Fruit fly (Drosophila melanogaster) whole organism, embryonic: ENCODE results near the gene Gr64f.

Experiments used
- Ada2b ChIP-seq: fragments of 200-800 bp; sonication (Bioruptor generic); IDR thresholded peaks from 2 replicates; pipeline ENCODE4 v1.3.6; 2022; ENCODE audit warnings: missing biosample characterization, missing genetic modification characterization
- Blimp-1 ChIP-seq: fragments of 200-800 bp; sonication (Bioruptor generic); optimal IDR thresholded peaks from 3 replicates; lab custom pipeline; 2018; ENCODE audit warnings: missing biosample characterization, missing genetic modification characterization, mild to moderate bottlenecking, moderate library complexity, missing genetic modification reagents
- CG10654 ChIP-seq: fragments of 200-800 bp; sonication (Bioruptor generic); optimal IDR thresholded peaks from 2 replicates; lab custom pipeline; 2016; ENCODE audit warnings: missing biosample characterization, missing genetic modification characterization
- CG10959 ChIP-seq: fragments of 200-800 bp; sonication (Bioruptor generic); IDR thresholded peaks from 2 replicates; pipeline ENCODE4 v1.3.6; 2022; ENCODE audit warnings: missing biosample characterization, missing genetic modification characterization
- CG12942 ChIP-seq: fragments of 200-800 bp; sonication (Bioruptor generic); optimal IDR thresholded peaks from 3 replicates; lab custom pipeline; 2016; ENCODE audit warnings: missing biosample characterization, missing genetic modification characterization
- CG15696 ChIP-seq: fragments of 200-800 bp; sonication (Bioruptor generic); optimal IDR thresholded peaks from 2 replicates; lab custom pipeline; 2019; ENCODE audit warnings: missing biosample characterization, mild to moderate bottlenecking, missing genetic modification characterization, moderate library complexity
- CG18262 ChIP-seq: fragments of 200-800 bp; optimal IDR thresholded peaks from 3 replicates; lab custom pipeline; 2019; ENCODE audit warnings: missing biosample characterization, mild to moderate bottlenecking, missing genetic modification characterization, moderate library complexity
- CG1832 ChIP-seq: fragments of 200-800 bp; sonication (Bioruptor generic); optimal IDR thresholded peaks from 2 replicates; lab custom pipeline; 2017; ENCODE audit warnings: missing biosample characterization, mild to moderate bottlenecking, missing genetic modification characterization, inconsistent platforms
- CG18476 ChIP-seq: fragments of 200-800 bp; sonication (Bioruptor generic); optimal IDR thresholded peaks from 2 replicates; lab custom pipeline; 2016; ENCODE audit warnings: missing biosample characterization, mild to moderate bottlenecking, missing genetic modification characterization
- CG18599 ChIP-seq: fragments of 200-800 bp; sonication (Bioruptor generic); optimal IDR thresholded peaks from 3 replicates; lab custom pipeline; 2017; ENCODE audit warnings: missing biosample characterization, missing genetic modification characterization, mild to moderate bottlenecking, moderate library complexity, missing genetic modification reagents
- CG3065 ChIP-seq: fragments of 200-800 bp; sonication (Bioruptor generic); optimal IDR thresholded peaks from 2 replicates; lab custom pipeline; 2016; ENCODE audit warnings: missing biosample characterization, missing genetic modification characterization
- CG31365 ChIP-seq: fragments of 200-800 bp; sonication (Bioruptor generic); optimal IDR thresholded peaks from 2 replicates; lab custom pipeline; 2018; ENCODE audit warnings: missing biosample characterization, mild to moderate bottlenecking, missing genetic modification characterization
- CG32532 ChIP-seq: fragments of 200-800 bp; sonication (Bioruptor generic); IDR thresholded peaks from 2 replicates; pipeline ENCODE4 v1.3.6; 2022; ENCODE audit warnings: missing biosample characterization, missing genetic modification characterization
- CG4617 ChIP-seq: fragments of 200-800 bp; sonication (Bioruptor generic); optimal IDR thresholded peaks from 3 replicates; lab custom pipeline; 2016; ENCODE audit warnings: missing biosample characterization, missing genetic modification characterization, borderline replicate concordance
- CG6254 ChIP-seq: fragments of 200-800 bp; sonication (Bioruptor generic); optimal IDR thresholded peaks from 3 replicates; lab custom pipeline; 2017; ENCODE audit warnings: mild to moderate bottlenecking, missing biosample characterization, missing genetic modification reagents, missing genetic modification characterization
- CG6765 ChIP-seq: fragments of 200-800 bp; sonication (Bioruptor generic); optimal IDR thresholded peaks from 3 replicates; lab custom pipeline; 2017; ENCODE audit warnings: missing biosample characterization, mild to moderate bottlenecking, missing genetic modification characterization
- CG7357 ChIP-seq: fragments of 200-800 bp; sonication (Bioruptor generic); IDR thresholded peaks from 3 replicates; pipeline ENCODE4 v1.3.6; 2022; ENCODE audit warnings: missing biosample characterization, missing genetic modification characterization
- CG7745 ChIP-seq: fragments of 200-800 bp; sonication (Bioruptor generic); optimal IDR thresholded peaks from 2 replicates; lab custom pipeline; 2018; ENCODE audit warnings: missing biosample characterization, mild to moderate bottlenecking, missing genetic modification characterization, moderate library complexity
- CG9437 ChIP-seq: fragments of 200-800 bp; sonication (Bioruptor generic); optimal IDR thresholded peaks from 2 replicates; lab custom pipeline; 2018; ENCODE audit warnings: missing biosample characterization, mild to moderate bottlenecking, missing genetic modification characterization
- HLH3B ChIP-seq: fragments of 200-800 bp; sonication (Bioruptor generic); IDR thresholded peaks from 2 replicates; pipeline ENCODE4 v1.3.6; 2022; ENCODE audit warnings: missing biosample characterization, missing genetic modification characterization
- MTF-1 ChIP-seq: fragments of 200-800 bp; sonication (Bioruptor generic); optimal IDR thresholded peaks from 2 replicates; lab custom pipeline; 2018; ENCODE audit warnings: missing biosample characterization, mild to moderate bottlenecking, missing genetic modification characterization, borderline replicate concordance
- Med ChIP-seq: fragments of 200-800 bp; sonication (Bioruptor generic); peaks from one replicate; lab custom pipeline; 2016; ENCODE audit warnings: missing biosample characterization, missing genetic modification characterization, mild to moderate bottlenecking, inconsistent platforms, moderate library complexity
- NC2α ChIP-seq: fragments of 200-800 bp; sonication (Bioruptor generic); optimal IDR thresholded peaks from 2 replicates; lab custom pipeline; 2016; ENCODE audit warnings: missing biosample characterization, missing genetic modification characterization
- NC2β ChIP-seq: fragments of 200-800 bp; sonication (Bioruptor generic); optimal IDR thresholded peaks from 2 replicates; lab custom pipeline; 2016; ENCODE audit warnings: missing biosample characterization, missing genetic modification characterization
- Neu2 ChIP-seq: fragments of 200-800 bp; sonication (Bioruptor generic); optimal IDR thresholded peaks from 3 replicates; lab custom pipeline; 2016; ENCODE audit warnings: missing biosample characterization, missing genetic modification characterization, borderline replicate concordance
- Oaz ChIP-seq: fragments of 200-800 bp; sonication (Bioruptor generic); IDR thresholded peaks from 2 replicates; pipeline ENCODE4 v1.3.6; 2022; ENCODE audit warnings: missing biosample characterization, missing genetic modification characterization
- Opbp ChIP-seq: fragments of 200-800 bp; sonication (Bioruptor generic); IDR thresholded peaks from 3 replicates; pipeline ENCODE4 v1.3.6; 2022; ENCODE audit warnings: missing biosample characterization, missing genetic modification characterization; ENCODE audit not compliant: partially characterized antibody
- Optix ChIP-seq: fragments of 200-800 bp; sonication (Bioruptor generic); IDR thresholded peaks from 3 replicates; pipeline ENCODE4 v1.3.6; 2022; ENCODE audit warnings: missing biosample characterization, missing genetic modification characterization
- Rfx ChIP-seq: fragments of 200-800 bp; sonication (Bioruptor generic); IDR thresholded peaks from 2 replicates; pipeline ENCODE4 v1.3.6; 2022; ENCODE audit warnings: missing biosample characterization, missing genetic modification characterization
- Scr ChIP-seq: fragments of 200-800 bp; sonication (Bioruptor generic); IDR thresholded peaks from 2 replicates; pipeline ENCODE4 v1.3.6; 2022; ENCODE audit warnings: missing biosample characterization, missing genetic modification characterization; ENCODE audit not compliant: partially characterized antibody
- Sox102F ChIP-seq: fragments of 200-800 bp; sonication (Bioruptor generic); optimal IDR thresholded peaks from 2 replicates; lab custom pipeline; 2018; ENCODE audit warnings: missing biosample characterization, mild to moderate bottlenecking, missing genetic modification characterization, moderate library complexity
- Ssrp ChIP-seq: fragments of 200-800 bp; sonication (Bioruptor generic); optimal IDR thresholded peaks from 2 replicates; lab custom pipeline; 2018; ENCODE audit warnings: missing biosample characterization, mild to moderate bottlenecking, missing genetic modification characterization, moderate library complexity
- Xbp1 ChIP-seq: fragments of 200-800 bp; sonication (Bioruptor generic); optimal IDR thresholded peaks from 3 replicates; lab custom pipeline; 2016; ENCODE audit warnings: missing biosample characterization, mild to moderate bottlenecking, missing genetic modification characterization
- Xrp1 ChIP-seq: fragments of 200-800 bp; sonication (Bioruptor generic); IDR thresholded peaks from 2 replicates; pipeline ENCODE4 v1.3.6; 2022; ENCODE audit warnings: missing biosample characterization, missing genetic modification characterization
- bbx ChIP-seq: fragments of 200-800 bp; sonication (Bioruptor generic); IDR thresholded peaks from 2 replicates; pipeline ENCODE4 v1.3.6; 2022; ENCODE audit warnings: missing biosample characterization, missing genetic modification characterization; ENCODE audit not compliant: partially characterized antibody
- br ChIP-seq: fragments of >200 bp; optimal IDR thresholded peaks from 2 replicates; lab custom pipeline; 2017
- ci ChIP-seq: fragments of 200-800 bp; sonication (Bioruptor generic); IDR thresholded peaks from 3 replicates; pipeline ENCODE4 v1.3.6; 2022; ENCODE audit warnings: missing biosample characterization, missing genetic modification characterization
- fd102C ChIP-seq: fragments of 200-800 bp; sonication (Bioruptor generic); optimal IDR thresholded peaks from 2 replicates; lab custom pipeline; 2018; ENCODE audit warnings: missing biosample characterization, mild to moderate bottlenecking, missing genetic modification characterization, moderate library complexity
- fd96Cb ChIP-seq: fragments of 200-800 bp; sonication (Bioruptor generic); optimal IDR thresholded peaks from 2 replicates; lab custom pipeline; 2018; ENCODE audit warnings: missing biosample characterization, mild to moderate bottlenecking, missing genetic modification characterization, moderate library complexity
- ftz-f1 ChIP-seq: fragments of 200-800 bp; sonication (Bioruptor generic); optimal IDR thresholded peaks from 2 replicates; lab custom pipeline; 2016; ENCODE audit warnings: missing biosample characterization, missing genetic modification characterization
- grau ChIP-seq: fragments of 200-800 bp; optimal IDR thresholded peaks from 3 replicates; lab custom pipeline; 2019; ENCODE audit warnings: missing biosample characterization, mild to moderate bottlenecking, missing genetic modification characterization, moderate library complexity
- odd ChIP-seq: fragments of 200-800 bp; sonication (Bioruptor generic); optimal IDR thresholded peaks from 2 replicates; lab custom pipeline; 2017; ENCODE audit warnings: missing biosample characterization, mild to moderate bottlenecking, missing genetic modification characterization
- pan ChIP-seq, 4 experiments: fragments of >200 bp in 3 of 4; fragments of 200-800 bp in 1 of 4; sonication (Bioruptor generic) in 1 of 4; optimal IDR thresholded peaks in 3 of 4; IDR thresholded peaks in 1 of 4; 2 replicates each; pipeline versions ENCODE4 v1.3.6 to Lab custom; 2017 to 2022; ENCODE audit warnings: missing biosample characterization in 2 of 4, missing genetic modification characterization in 2 of 4, mixed read lengths in 1 of 4
- pros ChIP-seq: fragments of 200-800 bp; sonication (Bioruptor generic); optimal IDR thresholded peaks from 3 replicates; lab custom pipeline; 2019; ENCODE audit warnings: missing biosample characterization, mild to moderate bottlenecking, missing genetic modification characterization, moderate library complexity
- ro ChIP-seq: fragments of 200-800 bp; sonication (Bioruptor generic); IDR thresholded peaks from 2 replicates; pipeline ENCODE4 v1.3.6; 2022; ENCODE audit warnings: missing biosample characterization, missing genetic modification characterization
- slp2 ChIP-seq: fragments of 200-800 bp; sonication (Bioruptor generic); optimal IDR thresholded peaks from 2 replicates; lab custom pipeline; 2016; ENCODE audit warnings: missing biosample characterization, missing genetic modification characterization
- sna ChIP-seq: fragments of 200-800 bp; sonication (Bioruptor generic); IDR thresholded peaks from 2 replicates; pipeline ENCODE4 v1.3.6; 2022; ENCODE audit warnings: missing biosample characterization, missing genetic modification characterization; ENCODE audit not compliant: partially characterized antibody
- sob ChIP-seq: fragments of 200-800 bp; sonication (Bioruptor generic); IDR thresholded peaks from 2 replicates; pipeline ENCODE4 v1.3.6; 2022; ENCODE audit warnings: missing biosample characterization, missing genetic modification characterization
- tx ChIP-seq: fragments of 200-800 bp; sonication (Bioruptor generic); optimal IDR thresholded peaks from 2 replicates; lab custom pipeline; 2016; ENCODE audit warnings: missing biosample characterization, missing genetic modification characterization
- vfl ChIP-seq: fragments of 200-800 bp; sonication (Bioruptor generic); optimal IDR thresholded peaks from 2 replicates; lab custom pipeline; 2016; ENCODE audit warnings: missing biosample characterization, missing genetic modification characterization
- wor ChIP-seq: fragments of 200-800 bp; sonication (Bioruptor generic); IDR thresholded peaks from 2 replicates; pipeline ENCODE4 v1.3.6; 2022; ENCODE audit warnings: missing biosample characterization, missing genetic modification characterization

The Gr64f gene

DNA sequence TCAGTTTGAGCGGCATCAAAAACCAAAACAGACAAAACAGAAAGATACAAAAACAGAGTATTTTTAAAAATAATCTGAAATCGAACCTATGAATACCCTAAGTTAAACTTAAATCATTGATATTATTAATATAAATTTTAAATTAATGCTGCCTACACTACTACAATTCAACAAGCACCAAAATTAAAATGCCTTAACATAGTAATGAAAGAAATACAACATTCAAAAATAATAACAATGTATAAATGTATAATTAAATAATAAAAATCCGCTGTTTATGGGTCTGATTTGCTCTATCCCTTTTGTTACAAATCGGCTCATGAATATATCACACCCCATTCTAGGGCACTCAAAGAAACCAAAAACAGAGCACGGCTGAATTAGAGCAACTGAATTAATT is 13.5 kb downstream of the Gr64f start (continued):
- TF ChIP-seq NC2β (no peak), Optix (no peak), CG18599 (no peak), pros (no peak), Ssrp (tag; lab: Kevin White, UChicago) (peak; percentile 22), CG7357 (GFP tag; lab: Robert Waterston, UW) (no peak), CG10959 (GFP tag; lab: Robert Waterston, UW) (no peak), MTF-1 (no peak), CG4617 (no peak), CG32532 (GFP tag; lab: Robert Waterston, UW) (no peak), CG12942 (GFP tag; lab: Kevin White, UChicago) (no peak), Neu2 (no peak), Med (GFP tag; lab: Kevin White, UChicago) (peak; percentile 38), CG6765 (GFP tag; lab: Kevin White, UChicago) (no peak), fd96Cb (tag; lab: Kevin White, UChicago) (no peak), CG6254 (GFP tag; lab: Kevin White, UChicago) (no peak), Scr (GFP tag; lab: Robert Waterston, UW) (no peak), CG18476 (no peak), slp2 (no peak), pan (optimal IDR thresholded peaks at IDR 0.05; lab: Kevin White, UChicago) (no peak), pan (GFP tag; optimal IDR thresholded peaks at IDR 0.05 in 1 of 2, IDR thresholded peaks at IDR 0.05 in 1 of 2) (no peak), Ada2b (GFP tag; lab: Robert Waterston, UW) (no peak), CG18262 (peak; percentile 30), vfl (GFP tag; lab: Kevin White, UChicago) (no peak), tx (no peak), CG31365 (tag; lab: Kevin White, UChicago) (no peak), Xbp1 (GFP tag; lab: Kevin White, UChicago) (peak; percentile 6), CG10654 (no peak), Xrp1 (GFP tag; lab: Robert Waterston, UW) (peak; percentile 34; the same call in 1 of the 2 replicates), CG3065 (GFP tag; lab: Kevin White, UChicago) (no peak), sob (GFP tag; lab: Robert Waterston, UW) (no peak), Sox102F (GFP tag; lab: Kevin White, UChicago) (peak; percentile 48), ftz-f1 (GFP tag; lab: Kevin White, UChicago) (no peak), HLH3B (GFP tag; lab: Robert Waterston, UW) (no peak), bbx (GFP tag; lab: Robert Waterston, UW) (no peak), Opbp (GFP tag; lab: Robert Waterston, UW) (no peak), wor (GFP tag; lab: Robert Waterston, UW) (no peak), Blimp-1 (GFP tag; lab: Kevin White, UChicago) (peak; percentile 14), CG9437 (GFP tag; lab: Kevin White, UChicago) (peak; percentile 7), CG7745 (tag; lab: Kevin White, UChicago) (no peak), grau (tag; lab: Kevin White, UChicago) (peak; percentile 25), CG1832 (GFP tag; lab: Kevin White, UChicago) (no peak), Rfx (0 out of 2 replicates have a peak, but pooled peaks have one; percentile 13), br (lab: Kevin White, UChicago) (no peak), ci (GFP tag; lab: Robert Waterston, UW) (no peak), sna (GFP tag; lab: Robert Waterston, UW) (no peak), fd102C (GFP tag; lab: Kevin White, UChicago) (no peak), CG15696 (tag; lab: Kevin White, UChicago) (no peak), odd (GFP tag; lab: Kevin White, UChicago) (no peak), NC2α (GFP tag; lab: Kevin White, UChicago) (no peak), Oaz (GFP tag; lab: Robert Waterston, UW) (no peak), ro (GFP tag; lab: Robert Waterston, UW) (no peak)
